Worm (Caenorhabditis elegans): ENCODE measurements around the gene C26F1.3.

Gene C26F1.3

ce11 chrV:7735319-7735718 lies 41.8 kb upstream of the C26F1.3 start, which contains the start of gene srr-10:
srr-10 (plus strand) TSS chrV:7735619.
- TF ChIP-seq pqm-1 (tag; optimal IDR thresholded peaks at IDR 0.05) = no peak
- TF ChIP-seq ceh-82 (tag; optimal IDR thresholded peaks at IDR 0.05) = no peak
- TF ChIP-seq ZK546.5 (tag; optimal IDR thresholded peaks at IDR 0.05) = no peak
- no peak for TF ChIP-seq unc-62 (GFP tag; optimal IDR thresholded peaks at IDR 0.05)
- no peak for TF ChIP-seq fkh-2 (tag; optimal IDR thresholded peaks at IDR 0.05)
- no peak for TF ChIP-seq eor-1 (tag; optimal IDR thresholded peaks at IDR 0.05)
- TF ChIP-seq elt-2 (tag; optimal IDR thresholded peaks at IDR 0.05) = no peak
- no peak for TF ChIP-seq ama-1 (optimal IDR thresholded peaks at IDR 0.05)
- no peak for TF ChIP-seq mdl-1 (tag; optimal IDR thresholded peaks at IDR 0.05)
- no peak for TF ChIP-seq egl-27 (tag; optimal IDR thresholded peaks at IDR 0.05)
- TF ChIP-seq nhr-25 (tag; optimal IDR thresholded peaks at IDR 0.05) = no peak
- no peak for TF ChIP-seq pha-4 (tag; optimal IDR thresholded peaks at IDR 0.05)
- no peak for TF ChIP-seq aly-2 (tag; optimal IDR thresholded peaks at IDR 0.05)
- TF ChIP-seq nhr-76 (tag; optimal IDR thresholded peaks at IDR 0.05) = no peak
- no peak for TF ChIP-seq ztf-4 (tag; optimal IDR thresholded peaks at IDR 0.05)
- no peak for TF ChIP-seq nfya-1 (tag; optimal IDR thresholded peaks at IDR 0.05; ENCODE audit: insufficient read depth)
- no peak for TF ChIP-seq nhr-11 (tag; optimal IDR thresholded peaks at IDR 0.05)
- no peak for TF ChIP-seq lin-15B (tag; optimal IDR thresholded peaks at IDR 0.05)
- TF ChIP-seq snpc-4 (tag; optimal IDR thresholded peaks at IDR 0.05) = no peak
- TF ChIP-seq nhr-12 (tag; optimal IDR thresholded peaks at IDR 0.05) = no peak

DNA sequence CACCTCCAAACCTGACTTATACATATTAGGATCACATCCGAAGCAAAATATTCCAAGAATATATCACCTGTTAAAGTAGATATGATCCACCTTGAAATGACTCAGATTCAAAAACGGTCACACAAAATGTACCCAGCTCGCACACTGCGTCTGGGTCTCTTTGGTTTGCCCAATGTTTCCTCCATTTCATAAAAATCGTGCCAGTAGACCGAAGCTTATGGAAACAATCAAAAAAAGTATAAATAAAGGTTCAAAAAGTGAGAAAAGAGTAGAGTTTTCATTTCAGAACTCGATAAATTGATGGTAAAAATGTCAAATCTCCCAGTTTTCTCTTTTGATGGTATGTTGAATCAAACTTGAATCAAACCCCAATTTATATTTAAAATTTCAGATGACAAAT lies 39.4 kb upstream of the C26F1.3 start, which contains the start of gene srr-9:
Gene srr-9, plus strand, starts transcription at position 301 of the 400 bp plus-strand sequence.
- no peak for TF ChIP-seq nhr-23 (tag; optimal IDR thresholded peaks at IDR 0.05)
- TF ChIP-seq ama-1 (optimal IDR thresholded peaks at IDR 0.05) = no peak
- TF ChIP-seq fkh-2 (tag; optimal IDR thresholded peaks at IDR 0.05) = no peak
- TF ChIP-seq unc-39 (tag; optimal IDR thresholded peaks at IDR 0.05) = no peak
- no peak for TF ChIP-seq nhr-76 (tag; optimal IDR thresholded peaks at IDR 0.05)
- no peak for TF ChIP-seq nhr-237 (tag; optimal IDR thresholded peaks at IDR 0.05)
- TF ChIP-seq mml-1 (tag; optimal IDR thresholded peaks at IDR 0.05) = no peak
- TF ChIP-seq elt-3 (tag; optimal IDR thresholded peaks at IDR 0.05) = no peak

DNA sequence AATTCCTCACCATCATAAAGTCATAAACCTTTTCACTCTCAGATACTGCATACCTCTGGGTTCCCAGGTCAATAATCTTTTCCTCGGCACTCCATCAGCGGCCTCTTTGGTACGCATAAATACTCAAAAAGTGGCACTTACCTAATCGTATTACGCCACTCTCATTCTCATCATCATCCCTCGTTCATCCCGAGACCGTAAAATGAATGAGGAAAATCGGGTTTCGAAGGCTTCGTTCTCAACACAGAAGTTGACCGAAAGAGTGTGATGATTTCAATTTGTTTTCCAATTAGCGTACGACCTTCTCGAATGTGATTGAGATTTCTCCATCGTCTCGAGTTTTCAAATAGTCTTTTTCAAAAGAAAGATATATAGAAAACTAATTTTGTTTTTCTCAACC lies 37.2 kb upstream of the C26F1.3 start:
- TF ChIP-seq pqm-1 (tag; optimal IDR thresholded peaks at IDR 0.05) = no peak
- no peak for TF ChIP-seq mdl-1 (tag; optimal IDR thresholded peaks at IDR 0.05)
- TF ChIP-seq egl-27 (tag; optimal IDR thresholded peaks at IDR 0.05) = no peak
- TF ChIP-seq fkh-10 (GFP tag; optimal IDR thresholded peaks at IDR 0.05) = no peak
- no peak for TF ChIP-seq lin-15B (tag; optimal IDR thresholded peaks at IDR 0.05)

- TF ChIP-seq pha-4 (tag; optimal IDR thresholded peaks at IDR 0.05) = no peak
- no peak for TF ChIP-seq fkh-2 (tag; optimal IDR thresholded peaks at IDR 0.05)
- TF ChIP-seq lin-39 (tag; optimal IDR thresholded peaks at IDR 0.05) = no peak
- TF ChIP-seq ceh-16 (tag; optimal IDR thresholded peaks at IDR 0.05) = no peak
- no peak for TF ChIP-seq lsy-12 (tag; optimal IDR thresholded peaks at IDR 0.05)
- no peak for TF ChIP-seq eor-1 (tag; optimal IDR thresholded peaks at IDR 0.05)
- TF ChIP-seq ZK546.5 (tag; optimal IDR thresholded peaks at IDR 0.05) = no peak
- TF ChIP-seq nfya-1 (tag; optimal IDR thresholded peaks at IDR 0.05; ENCODE audit: insufficient read depth) = no peak
- no peak for TF ChIP-seq fkh-10 (GFP tag; optimal IDR thresholded peaks at IDR 0.05)
- no peak for TF ChIP-seq unc-62 (GFP tag; optimal IDR thresholded peaks at IDR 0.05)
- no peak for TF ChIP-seq ceh-9 (tag; optimal IDR thresholded peaks at IDR 0.05)
- no peak for TF ChIP-seq nhr-11 (tag; optimal IDR thresholded peaks at IDR 0.05)
- TF ChIP-seq zag-1 (tag; optimal IDR thresholded peaks at IDR 0.05) = no peak
These were observed 35.2 kb upstream of the C26F1.3 start for ce11 chrV:7741918-7742317.

- TF ChIP-seq hmg-11 (tag; optimal IDR thresholded peaks at IDR 0.05) (no peak), nhr-11 (tag; optimal IDR thresholded peaks at IDR 0.05) (no peak), R02D3.7 (tag; optimal IDR thresholded peaks at IDR 0.05) (no peak), nhr-77 (tag; optimal IDR thresholded peaks at IDR 0.05) (no peak), pha-4 (tag; optimal IDR thresholded peaks at IDR 0.05) (no peak), nhr-28 (tag; optimal IDR thresholded peaks at IDR 0.05) (no peak), fos-1 (tag; optimal IDR thresholded peaks at IDR 0.05) (no peak), ceh-82 (tag; optimal IDR thresholded peaks at IDR 0.05) (no peak), zag-1 (tag; optimal IDR thresholded peaks at IDR 0.05) (no peak), ceh-28 (tag; optimal IDR thresholded peaks at IDR 0.05) (no peak), elt-2 (tag; optimal IDR thresholded peaks at IDR 0.05) (no peak), nhr-237 (tag; optimal IDR thresholded peaks at IDR 0.05) (no peak), ztf-11 (tag; optimal IDR thresholded peaks at IDR 0.05) (no peak), daf-12 (tag; optimal IDR thresholded peaks at IDR 0.05) (no peak), tbx-2 (tag; optimal IDR thresholded peaks at IDR 0.05) (no peak), nhr-43 (tag; optimal IDR thresholded peaks at IDR 0.05; ENCODE audit: poor library complexity, severe bottlenecking) (no peak), ama-1 (optimal IDR thresholded peaks at IDR 0.05) (no peak)
These were observed 34.6 kb upstream of the C26F1.3 start, which contains the start of gene fbxl-5 for ce11 chrV:7742485-7742959. fbxl-5 (plus strand) TSS chrV:7742909.

Measured in whole organism, L3 larva.